Fruit fly (Drosophila melanogaster): Measurements from ENCODE around the gene CG3191.
A peak's percentile ranks its signal among the peaks of the same experiment; 100 is the strongest.

CG3191 gene

DNA sequence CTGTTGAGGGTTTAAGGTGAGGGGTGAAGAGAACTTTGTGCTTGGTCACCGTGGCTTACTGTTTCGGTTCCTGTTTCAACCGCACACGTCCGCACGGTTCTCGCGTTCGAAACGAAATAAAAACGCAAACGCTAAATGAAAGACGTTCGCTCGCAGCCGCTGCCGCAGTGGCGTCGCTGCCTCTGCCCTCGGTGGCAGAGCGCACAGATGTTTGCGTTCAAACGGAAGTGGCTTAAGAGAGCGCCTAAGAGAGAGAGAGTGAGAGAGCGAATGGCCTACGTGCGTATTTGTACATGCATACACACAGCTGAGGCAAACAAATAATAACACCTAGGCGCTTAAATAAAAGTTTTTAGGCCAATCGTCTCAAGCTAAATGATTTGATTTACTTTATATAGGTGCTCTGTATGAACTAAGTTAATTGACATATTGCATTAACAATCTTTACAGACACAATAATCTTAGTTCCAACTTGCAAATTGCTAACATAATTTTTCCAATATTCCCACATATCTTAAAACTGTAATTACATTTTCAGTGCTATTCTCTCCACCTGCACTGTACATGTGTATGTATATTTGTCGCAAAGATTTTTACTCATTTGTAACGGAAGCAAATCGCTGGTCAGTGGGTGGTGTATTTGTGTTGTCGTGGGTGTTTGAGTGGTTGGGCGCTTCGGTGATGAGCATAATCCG is 41.6 kb upstream of the CG3191 start, which contains the start of gene CG2865:
Gene CG2865, minus strand, starts transcription at position 118 of the 695 bp plus-strand sequence.
- peak; percentile 93 for TF ChIP-seq CG17806 (tag; optimal IDR thresholded peaks at IDR 0.05)
- TF ChIP-seq CG14655 (GFP tag; optimal IDR thresholded peaks at IDR 0.05): peak; percentile 96
- TF ChIP-seq CG8159 (tag; optimal IDR thresholded peaks at IDR 0.05): peak; percentile 97
- TF ChIP-seq Pif1A (GFP tag; optimal IDR thresholded peaks at IDR 0.05): peak; percentile 94
- TF ChIP-seq CG13204 (GFP tag; optimal IDR thresholded peaks at IDR 0.05): peak; percentile 87
- peak; percentile 93 for TF ChIP-seq CG4496 (GFP tag; IDR thresholded peaks at IDR 0.05)
- TF ChIP-seq Pif1B (GFP tag; optimal IDR thresholded peaks at IDR 0.05): peak; percentile 91
- peak; percentile 96 for TF ChIP-seq CG8301 (tag; optimal IDR thresholded peaks at IDR 0.05)
- TF ChIP-seq Snoo (tag; optimal IDR thresholded peaks at IDR 0.05): peak; percentile 95
- peak; percentile 93 for TF ChIP-seq gl (tag; optimal IDR thresholded peaks at IDR 0.05)
- TF ChIP-seq EcR (GFP tag; optimal IDR thresholded peaks at IDR 0.05): peak; percentile 78
- TF ChIP-seq CG34367 (tag; optimal IDR thresholded peaks at IDR 0.05): peak; percentile 94
- TF ChIP-seq Ets98B (GFP tag; IDR thresholded peaks at IDR 0.05): peak; percentile 94
- TF ChIP-seq CG32121 (GFP tag; IDR thresholded peaks at IDR 0.05): peak; percentile 93
- TF ChIP-seq CG12605 (GFP tag; IDR thresholded peaks at IDR 0.05): peak; percentile 76
- TF ChIP-seq fd96Ca (GFP tag; IDR thresholded peaks at IDR 0.05): peak; percentile 80; the same call in 2 of the 3 replicates
- TF ChIP-seq D1 (tag; optimal IDR thresholded peaks at IDR 0.05): peak; percentile 89
- TF ChIP-seq CG9948 (tag; optimal IDR thresholded peaks at IDR 0.05): peak; percentile 94
- TF ChIP-seq rn (GFP tag; IDR thresholded peaks at IDR 0.05): peak; percentile 73
- TF ChIP-seq CG10348 (GFP tag; IDR thresholded peaks at IDR 0.05): peak; percentile 60
- TF ChIP-seq CG15710 (tag; optimal IDR thresholded peaks at IDR 0.05): peak; percentile 95

DNA sequence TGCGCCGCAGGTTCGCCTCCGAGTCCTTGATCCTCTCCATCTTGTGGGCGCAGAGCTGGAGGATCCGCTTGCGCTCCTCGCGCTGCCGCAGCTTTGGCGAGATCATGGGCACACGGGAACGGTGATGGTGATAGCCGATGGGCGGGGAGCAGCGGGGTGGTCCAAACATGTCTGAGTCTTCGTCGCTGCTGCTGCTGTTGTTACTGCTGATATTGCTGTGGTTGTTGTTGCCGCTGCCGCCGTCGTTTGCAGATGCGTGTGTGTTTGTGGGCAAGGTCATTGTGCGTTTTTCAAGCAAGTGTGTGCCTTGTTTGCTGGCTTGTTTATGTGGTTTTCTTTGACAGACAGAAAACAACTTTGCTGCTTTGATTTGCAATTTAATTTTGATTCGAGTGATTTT is 40.6 kb upstream of the CG3191 start:
- TF ChIP-seq EcR (GFP tag; optimal IDR thresholded peaks at IDR 0.05): peak; percentile 71
- TF ChIP-seq CG13204 (GFP tag; optimal IDR thresholded peaks at IDR 0.05): peak; percentile 42
- no peak for TF ChIP-seq Pif1A (GFP tag; optimal IDR thresholded peaks at IDR 0.05)
- no peak for TF ChIP-seq CG14655 (GFP tag; optimal IDR thresholded peaks at IDR 0.05)

DNA sequence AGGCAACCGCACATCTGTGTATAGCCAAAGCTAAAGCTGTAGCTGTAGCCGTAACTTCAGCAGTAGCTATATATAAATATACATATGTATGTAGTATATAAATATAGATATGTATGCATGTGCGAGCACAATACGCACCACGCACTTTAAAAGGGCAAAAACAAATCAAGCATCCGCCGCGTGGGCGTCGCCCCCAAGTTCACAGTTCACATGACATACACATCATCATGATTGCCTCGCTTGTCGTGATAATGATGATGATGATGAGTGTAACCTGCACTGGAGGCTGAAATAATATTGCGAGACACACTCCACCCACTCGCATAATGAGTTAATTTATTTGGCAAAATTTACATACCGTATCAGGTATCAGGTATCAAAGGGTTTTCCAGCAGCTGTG is 39.2 kb upstream of the CG3191 start:
- no peak for TF ChIP-seq Ets98B (GFP tag; IDR thresholded peaks at IDR 0.05)
- TF ChIP-seq CG9948 (tag; optimal IDR thresholded peaks at IDR 0.05): no peak
- TF ChIP-seq Pif1B (GFP tag; optimal IDR thresholded peaks at IDR 0.05): no peak
- no peak for TF ChIP-seq Snoo (tag; optimal IDR thresholded peaks at IDR 0.05)
- TF ChIP-seq D1 (tag; optimal IDR thresholded peaks at IDR 0.05): no peak
- TF ChIP-seq EcR (GFP tag; optimal IDR thresholded peaks at IDR 0.05): no peak
- no peak for TF ChIP-seq CG8301 (tag; optimal IDR thresholded peaks at IDR 0.05)
- no peak for TF ChIP-seq CG12605 (GFP tag; IDR thresholded peaks at IDR 0.05)
- TF ChIP-seq Pif1A (GFP tag; optimal IDR thresholded peaks at IDR 0.05): no peak
- no peak for TF ChIP-seq rn (GFP tag; IDR thresholded peaks at IDR 0.05)
- no peak for TF ChIP-seq CG17806 (tag; optimal IDR thresholded peaks at IDR 0.05)
- TF ChIP-seq gl (tag; optimal IDR thresholded peaks at IDR 0.05): no peak
- TF ChIP-seq CG4496 (GFP tag; IDR thresholded peaks at IDR 0.05): no peak
- TF ChIP-seq CG15710 (tag; optimal IDR thresholded peaks at IDR 0.05): no peak
- TF ChIP-seq CG8159 (tag; optimal IDR thresholded peaks at IDR 0.05): no peak
- TF ChIP-seq fd96Ca (GFP tag; IDR thresholded peaks at IDR 0.05): no peak

DNA sequence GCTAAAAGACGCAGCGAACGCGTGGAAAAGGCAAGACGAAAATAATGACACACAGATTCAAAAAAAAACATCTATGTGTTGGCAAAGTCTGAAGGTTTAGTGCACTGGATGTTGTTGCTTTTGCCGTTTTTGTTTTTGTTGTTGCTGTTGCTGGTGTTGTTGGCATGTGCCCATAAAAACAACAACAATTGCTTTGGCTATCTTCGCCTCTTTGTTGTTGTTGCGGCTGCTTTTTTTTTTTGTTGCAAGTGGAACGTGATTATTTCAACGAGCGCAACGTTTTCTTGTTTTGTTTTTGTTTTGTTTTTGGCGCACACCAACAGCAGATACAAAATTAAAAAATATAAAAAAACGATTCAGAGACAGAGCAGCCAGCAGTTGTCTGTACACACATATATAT is 37.3 kb upstream of the CG3191 start:
- peak; percentile 96 for TF ChIP-seq CG12605 (GFP tag; IDR thresholded peaks at IDR 0.05)
- TF ChIP-seq CG17806 (tag; optimal IDR thresholded peaks at IDR 0.05): peak; percentile 83
- peak; percentile 83 for TF ChIP-seq CG8159 (tag; optimal IDR thresholded peaks at IDR 0.05)
- TF ChIP-seq CG13204 (GFP tag; optimal IDR thresholded peaks at IDR 0.05): peak; percentile 97
- TF ChIP-seq CG34367 (tag; optimal IDR thresholded peaks at IDR 0.05): peak; percentile 92
- peak; percentile 82 for TF ChIP-seq CG8301 (tag; optimal IDR thresholded peaks at IDR 0.05)
- TF ChIP-seq CG9948 (tag; optimal IDR thresholded peaks at IDR 0.05): peak; percentile 83
- peak; percentile 95 for TF ChIP-seq CG4496 (GFP tag; IDR thresholded peaks at IDR 0.05)
- peak; percentile 91 for TF ChIP-seq Ets98B (GFP tag; IDR thresholded peaks at IDR 0.05)
- peak; percentile 83 for TF ChIP-seq Pif1B (GFP tag; optimal IDR thresholded peaks at IDR 0.05)
- TF ChIP-seq CG10348 (GFP tag; IDR thresholded peaks at IDR 0.05): no peak
- peak; percentile 88 for TF ChIP-seq CG14655 (GFP tag; optimal IDR thresholded peaks at IDR 0.05)
- peak; percentile 90 for TF ChIP-seq CG15710 (tag; optimal IDR thresholded peaks at IDR 0.05)
- TF ChIP-seq CG32121 (GFP tag; IDR thresholded peaks at IDR 0.05): peak; percentile 93
- peak; percentile 91 for TF ChIP-seq EcR (GFP tag; optimal IDR thresholded peaks at IDR 0.05)
- TF ChIP-seq D1 (tag; optimal IDR thresholded peaks at IDR 0.05): peak; percentile 48
- peak; percentile 42 for TF ChIP-seq Snoo (tag; optimal IDR thresholded peaks at IDR 0.05)
- peak; percentile 95 for TF ChIP-seq gl (tag; optimal IDR thresholded peaks at IDR 0.05)
- peak; percentile 82 for TF ChIP-seq rn (GFP tag; IDR thresholded peaks at IDR 0.05)
- TF ChIP-seq fd96Ca (GFP tag; IDR thresholded peaks at IDR 0.05): peak; percentile 94
- peak; percentile 91 for TF ChIP-seq Pif1A (GFP tag; optimal IDR thresholded peaks at IDR 0.05)

DNA sequence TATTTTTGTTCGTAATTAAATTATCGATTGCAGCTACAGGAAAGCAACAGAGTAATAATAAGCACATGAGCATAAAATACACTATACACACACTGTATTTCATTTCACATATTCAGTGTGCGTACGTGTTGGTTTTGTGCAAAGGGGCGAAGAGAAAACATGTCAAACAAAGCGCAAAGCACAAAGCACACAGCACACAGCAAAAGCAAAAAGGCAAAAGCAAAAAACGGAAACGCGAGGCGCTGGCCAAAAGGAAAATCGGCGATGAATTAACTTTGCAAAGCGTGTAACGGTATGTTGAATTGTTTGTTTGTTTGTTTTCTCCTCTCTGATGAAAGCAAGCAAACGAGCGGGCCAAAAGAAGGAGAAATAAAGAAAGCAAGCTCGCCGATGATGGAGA is 36.5 kb upstream of the CG3191 start:
- TF ChIP-seq CG32121 (GFP tag; IDR thresholded peaks at IDR 0.05) (0 out of 2 replicates have a peak, but pooled peaks have one; percentile 25), Ets98B (GFP tag; IDR thresholded peaks at IDR 0.05) (no peak), CG12605 (GFP tag; IDR thresholded peaks at IDR 0.05) (0 out of 2 replicates have a peak, but pooled peaks have one; percentile 12)

DNA sequence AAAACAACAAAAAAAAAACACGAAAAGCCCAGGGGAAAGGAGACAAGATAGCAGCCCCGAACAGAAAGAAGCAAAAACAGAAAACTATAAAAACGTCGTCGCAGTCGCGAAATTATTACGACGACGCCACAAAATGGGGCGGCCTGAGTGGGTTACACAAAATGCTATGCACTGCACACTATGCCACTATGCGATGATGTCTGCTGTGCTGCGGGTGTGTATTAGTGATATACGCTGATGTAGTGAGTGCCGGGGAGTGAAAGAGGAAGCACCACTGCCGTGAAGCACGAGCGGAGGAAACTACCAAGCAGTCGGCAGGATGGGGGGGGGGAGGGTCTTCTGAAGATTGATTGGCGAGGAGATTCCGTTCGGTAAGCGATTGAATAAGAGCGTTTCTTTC is 35.2 kb upstream of the CG3191 start:
- TF ChIP-seq Snoo (tag; optimal IDR thresholded peaks at IDR 0.05): no peak
- peak; percentile 38; the same call in 1 of the 2 replicates for TF ChIP-seq CG12605 (GFP tag; IDR thresholded peaks at IDR 0.05)
- no peak for TF ChIP-seq Pif1B (GFP tag; optimal IDR thresholded peaks at IDR 0.05)
- TF ChIP-seq CG8159 (tag; optimal IDR thresholded peaks at IDR 0.05): no peak
- TF ChIP-seq Ets98B (GFP tag; IDR thresholded peaks at IDR 0.05): peak; percentile 43; the same call in 1 of the 2 replicates
- no peak for TF ChIP-seq CG17806 (tag; optimal IDR thresholded peaks at IDR 0.05)
- no peak for TF ChIP-seq CG34367 (tag; optimal IDR thresholded peaks at IDR 0.05)
- no peak for TF ChIP-seq CG9948 (tag; optimal IDR thresholded peaks at IDR 0.05)
- TF ChIP-seq rn (GFP tag; IDR thresholded peaks at IDR 0.05): no peak
- TF ChIP-seq Pif1A (GFP tag; optimal IDR thresholded peaks at IDR 0.05): no peak
- TF ChIP-seq CG15710 (tag; optimal IDR thresholded peaks at IDR 0.05): no peak
- TF ChIP-seq EcR (GFP tag; optimal IDR thresholded peaks at IDR 0.05): no peak
- TF ChIP-seq CG14655 (GFP tag; optimal IDR thresholded peaks at IDR 0.05): peak; percentile 6
- TF ChIP-seq CG8301 (tag; optimal IDR thresholded peaks at IDR 0.05): no peak
- TF ChIP-seq CG32121 (GFP tag; IDR thresholded peaks at IDR 0.05): 0 out of 2 replicates have a peak, but pooled peaks have one; percentile 30
- TF ChIP-seq D1 (tag; optimal IDR thresholded peaks at IDR 0.05): no peak
- no peak for TF ChIP-seq gl (tag; optimal IDR thresholded peaks at IDR 0.05)
- TF ChIP-seq CG10348 (GFP tag; IDR thresholded peaks at IDR 0.05): no peak
- peak; percentile 47; the same call in 1 of the 3 replicates for TF ChIP-seq fd96Ca (GFP tag; IDR thresholded peaks at IDR 0.05)
- TF ChIP-seq CG13204 (GFP tag; optimal IDR thresholded peaks at IDR 0.05): peak; percentile 54
- peak; percentile 61; the same call in 1 of the 3 replicates for TF ChIP-seq CG4496 (GFP tag; IDR thresholded peaks at IDR 0.05)
